Worm (Caenorhabditis elegans) whole organism, L4 larva: ENCODE measurements around the gene F13A7.1.

Source experiments
- ama-1 ChIP-seq: fragments of 150-350 bp; optimal IDR thresholded peaks from 2 replicates; lab custom pipeline; 2014; ENCODE audit warnings: inconsistent platforms, mixed read lengths
- fos-1 ChIP-seq: fragments of 150-350 bp; optimal IDR thresholded peaks from 2 replicates; lab custom pipeline; 2014; ENCODE audit warnings: missing biosample characterization, missing genetic modification characterization
- pqm-1 ChIP-seq: sonication (generic microtip); optimal IDR thresholded peaks from 2 replicates; lab custom pipeline; 2017; ENCODE audit warnings: missing biosample characterization, missing genetic modification characterization
- snpc-4 ChIP-seq: fragments of 150-350 bp; optimal IDR thresholded peaks from 2 replicates; lab custom pipeline; 2014; ENCODE audit warnings: missing biosample characterization, missing genetic modification characterization
- unc-62 ChIP-seq, 3 experiments: fragments of 150-350 bp in 1 of 3; sonication (generic microtip); optimal IDR thresholded peaks in 2 of 3; peaks in 1 of 3; 1 replicate in 1 of 3; 2 replicates in 2 of 3; lab custom pipeline; 2014 to 2017; ENCODE audit warnings: missing biosample characterization in 3 of 3, missing genetic modification characterization in 3 of 3, missing genetic modification reagents in 3 of 3, missing genotype in 1 of 3

DNA sequence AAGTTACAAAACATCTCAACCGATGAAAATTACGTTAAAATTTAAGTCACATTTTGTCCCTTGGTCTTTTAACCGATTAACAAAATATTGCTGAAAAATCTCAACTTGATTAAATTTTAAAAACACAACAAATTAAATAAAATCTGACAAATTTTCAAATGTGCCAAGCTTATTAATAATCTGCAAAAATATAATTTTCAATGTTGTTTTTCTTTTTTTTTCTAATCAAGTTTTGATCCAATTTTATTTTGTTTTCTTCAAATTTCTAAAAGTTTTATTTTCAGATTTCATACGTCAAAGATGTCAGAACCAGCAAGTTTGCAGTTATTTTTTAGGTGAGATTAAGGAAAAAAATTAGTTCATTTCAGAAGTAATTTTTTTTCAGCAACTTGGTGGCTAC is 41.4 kb downstream of the F13A7.1 start, which contains the start of gene srw-87:
- no peak for TF ChIP-seq unc-62 (GFP tag; optimal IDR thresholded peaks at IDR 0.05 in 1 of 2; lab: Kevin White, UChicago)
- no peak for TF ChIP-seq unc-62 (tag; optimal IDR thresholded peaks at IDR 0.05; lab: Kevin White, UChicago)
- no peak for TF ChIP-seq pqm-1 (tag; lab: Kevin White, UChicago)
- TF ChIP-seq fos-1 = no peak
- no peak for TF ChIP-seq snpc-4 (tag; lab: Kevin White, UChicago)
- TF ChIP-seq ama-1 (lab: Kevin White, UChicago) = no peak
